Fruit fly (Drosophila melanogaster) whole organism, embryonic: ENCODE measurements around the gene Tsp33B.

ENCODE experiments used
- B-H2 ChIP-seq: fragments of 200-800 bp; sonication (Bioruptor generic); optimal IDR thresholded peaks from 2 replicates; lab custom pipeline; 2018; ENCODE audit warnings: missing biosample characterization, mild to moderate bottlenecking, missing genetic modification characterization
- CG1024 ChIP-seq: fragments of 200-800 bp; sonication (Bioruptor generic); IDR thresholded peaks from 2 replicates; pipeline ENCODE4 v1.3.6; 2022; ENCODE audit warnings: missing biosample characterization, missing genetic modification characterization
- CG10431 ChIP-seq: fragments of 200-800 bp; sonication (Bioruptor generic); optimal IDR thresholded peaks from 3 replicates; lab custom pipeline; 2018; ENCODE audit warnings: missing biosample characterization, mild to moderate bottlenecking, missing genetic modification characterization
- CG12071 ChIP-seq: fragments of 200-800 bp; sonication (Bioruptor generic); optimal IDR thresholded peaks from 3 replicates; lab custom pipeline; 2018; ENCODE audit warnings: missing biosample characterization, mild to moderate bottlenecking, missing genetic modification characterization
- CG13287 ChIP-seq: fragments of 200-800 bp; sonication (Bioruptor generic); IDR thresholded peaks from 2 replicates; pipeline ENCODE4 v1.3.6; 2022; ENCODE audit warnings: missing biosample characterization, missing genetic modification characterization; ENCODE audit not compliant: partially characterized antibody
- CG14667 ChIP-seq: fragments of 200-800 bp; sonication (Bioruptor generic); IDR thresholded peaks from 2 replicates; pipeline ENCODE4 v1.3.6; 2022; ENCODE audit warnings: missing biosample characterization, missing genetic modification characterization
- CG15011 ChIP-seq: fragments of 200-800 bp; sonication (Bioruptor generic); optimal IDR thresholded peaks from 3 replicates; lab custom pipeline; 2018; ENCODE audit warnings: missing biosample characterization, mild to moderate bottlenecking, missing genetic modification characterization
- CG17361 ChIP-seq: fragments of 200-800 bp; sonication (Bioruptor generic); IDR thresholded peaks from 3 replicates; pipeline ENCODE4 v1.3.6; 2022; ENCODE audit warnings: missing biosample characterization, missing genetic modification characterization
- CG17912 ChIP-seq: fragments of 200-800 bp; sonication (Bioruptor generic); optimal IDR thresholded peaks from 2 replicates; lab custom pipeline; 2018; ENCODE audit warnings: missing biosample characterization, mild to moderate bottlenecking, missing genetic modification characterization
- CG1792 ChIP-seq: fragments of 200-800 bp; sonication (Bioruptor generic); optimal IDR thresholded peaks from 2 replicates; lab custom pipeline; 2016; ENCODE audit warnings: missing biosample characterization, missing genetic modification characterization
- CG30431 ChIP-seq: fragments of 200-800 bp; sonication (Bioruptor generic); optimal IDR thresholded peaks from 2 replicates; lab custom pipeline; 2017; ENCODE audit warnings: missing biosample characterization, missing genetic modification characterization
- CG34224 ChIP-seq: fragments of 200-800 bp; sonication (Bioruptor generic); IDR thresholded peaks from 3 replicates; pipeline ENCODE4 v1.3.6; 2022; ENCODE audit warnings: missing biosample characterization, missing genetic modification characterization; ENCODE audit not compliant: partially characterized antibody
- CG4820 ChIP-seq: fragments of 200-800 bp; sonication (Bioruptor generic); optimal IDR thresholded peaks from 3 replicates; lab custom pipeline; 2016; ENCODE audit warnings: missing biosample characterization, missing genetic modification characterization
- CG7745 ChIP-seq: fragments of 200-800 bp; sonication (Bioruptor generic); optimal IDR thresholded peaks from 2 replicates; lab custom pipeline; 2018; ENCODE audit warnings: missing biosample characterization, mild to moderate bottlenecking, missing genetic modification characterization, moderate library complexity
- CG7987 ChIP-seq: fragments of 200-800 bp; sonication (Bioruptor generic); optimal IDR thresholded peaks from 2 replicates; lab custom pipeline; 2018; ENCODE audit warnings: missing biosample characterization, mild to moderate bottlenecking, missing genetic modification characterization, moderate library complexity
- CG8089 ChIP-seq: fragments of 200-800 bp; sonication (Bioruptor generic); optimal IDR thresholded peaks from 3 replicates; lab custom pipeline; 2016; ENCODE audit warnings: missing biosample characterization, missing genetic modification characterization
- D19B ChIP-seq: fragments of 200-800 bp; sonication (Bioruptor generic); optimal IDR thresholded peaks from 2 replicates; lab custom pipeline; 2017; ENCODE audit warnings: missing biosample characterization, mild to moderate bottlenecking, missing genetic modification characterization
- Dad ChIP-seq: fragments of 200-800 bp; sonication (Bioruptor generic); optimal IDR thresholded peaks from 3 replicates; lab custom pipeline; 2016; ENCODE audit warnings: missing biosample characterization, missing genetic modification characterization
- Deaf1 ChIP-seq: fragments of 200-800 bp; optimal IDR thresholded peaks from 3 replicates; lab custom pipeline; 2019; ENCODE audit warnings: missing biosample characterization, mild to moderate bottlenecking, missing genetic modification characterization, moderate library complexity
- Doc3 ChIP-seq: fragments of 200-800 bp; sonication (Bioruptor generic); IDR thresholded peaks from 3 replicates; pipeline ENCODE4 v1.3.6; 2022; ENCODE audit warnings: missing biosample characterization, missing genetic modification characterization; ENCODE audit not compliant: partially characterized antibody
- Elba2 ChIP-seq: fragments of 200-800 bp; sonication (Bioruptor generic); optimal IDR thresholded peaks from 3 replicates; lab custom pipeline; 2016; ENCODE audit warnings: missing biosample characterization, missing genetic modification characterization
- GATAe ChIP-seq: fragments of 200-800 bp; sonication (Bioruptor generic); conservative IDR thresholded peaks from 2 replicates; pipeline ENCODE4 v1.3.6; 2022; ENCODE audit warnings: missing biosample characterization, missing genetic modification characterization
- HmgD ChIP-seq: fragments of 200-800 bp; sonication (Bioruptor generic); optimal IDR thresholded peaks from 3 replicates; lab custom pipeline; 2016; ENCODE audit warnings: missing biosample characterization, missing genetic modification characterization
- Hr51 ChIP-seq, 2 experiments: fragments of 200-800 bp; sonication (Bioruptor generic); optimal IDR thresholded peaks; 2 replicates in 1 of 2; 3 replicates in 1 of 2; lab custom pipeline; 2016 to 2018; ENCODE audit warnings: missing biosample characterization in 2 of 2, missing genetic modification characterization in 2 of 2, mild to moderate bottlenecking in 1 of 2, moderate library complexity in 1 of 2
- Hr78 ChIP-seq, 2 experiments: fragments of 200-800 bp in 1 of 2; fragments of >200 bp in 1 of 2; sonication (Bioruptor generic) in 1 of 2; optimal IDR thresholded peaks; 2 replicates each; lab custom pipeline; 2017 to 2019; ENCODE audit warnings: missing biosample characterization in 2 of 2, missing genetic modification characterization in 2 of 2, mild to moderate bottlenecking in 1 of 2, moderate library complexity in 1 of 2
- Jarid2 ChIP-seq: fragments of 200-800 bp; sonication (Bioruptor generic); optimal IDR thresholded peaks from 3 replicates; lab custom pipeline; 2017; ENCODE audit warnings: mild to moderate bottlenecking, missing biosample characterization, missing genetic modification reagents, missing genetic modification characterization
- Lhr ChIP-seq: fragments of 200-800 bp; sonication (Bioruptor generic); optimal IDR thresholded peaks from 3 replicates; lab custom pipeline; 2017; ENCODE audit warnings: mild to moderate bottlenecking, missing biosample characterization, missing genetic modification reagents, missing genetic modification characterization
- Lpt ChIP-seq: fragments of >200 bp; optimal IDR thresholded peaks from 2 replicates; lab custom pipeline; 2018; ENCODE audit warnings: missing biosample characterization, missing genetic modification characterization
- MESR4 ChIP-seq: fragments of 200-800 bp; sonication (Bioruptor generic); optimal IDR thresholded peaks from 2 replicates; lab custom pipeline; 2018; ENCODE audit warnings: missing biosample characterization, mild to moderate bottlenecking, missing genetic modification characterization, moderate library complexity
- Meics ChIP-seq: fragments of 200-800 bp; sonication (Bioruptor generic); optimal IDR thresholded peaks from 2 replicates; lab custom pipeline; 2017; ENCODE audit warnings: missing biosample characterization, mild to moderate bottlenecking, missing genetic modification characterization
- NK7.1 ChIP-seq: fragments of 200-800 bp; sonication (Bioruptor generic); optimal IDR thresholded peaks from 3 replicates; lab custom pipeline; 2016; ENCODE audit warnings: missing biosample characterization, missing genetic modification characterization
- Nf-YC ChIP-seq: fragments of 200-800 bp; optimal IDR thresholded peaks from 3 replicates; lab custom pipeline; 2019; ENCODE audit warnings: missing biosample characterization, mild to moderate bottlenecking, missing genetic modification characterization, moderate library complexity
- Optix ChIP-seq: fragments of 200-800 bp; sonication (Bioruptor generic); IDR thresholded peaks from 3 replicates; pipeline ENCODE4 v1.3.6; 2022; ENCODE audit warnings: missing biosample characterization, missing genetic modification characterization
- Sox102F ChIP-seq: fragments of 200-800 bp; sonication (Bioruptor generic); optimal IDR thresholded peaks from 2 replicates; lab custom pipeline; 2018; ENCODE audit warnings: missing biosample characterization, mild to moderate bottlenecking, missing genetic modification characterization, moderate library complexity
- Tbp ChIP-seq: fragments of >200 bp; optimal IDR thresholded peaks from 2 replicates; lab custom pipeline; 2018; ENCODE audit warnings: missing biosample characterization, missing genetic modification characterization
- ato ChIP-seq: fragments of 200-800 bp; sonication (Bioruptor generic); IDR thresholded peaks from 2 replicates; pipeline ENCODE4 v1.3.6; 2022; ENCODE audit warnings: missing biosample characterization, missing genetic modification characterization; ENCODE audit not compliant: partially characterized antibody
- dm ChIP-seq: fragments of 200-800 bp; sonication (Bioruptor generic); optimal IDR thresholded peaks from 3 replicates; lab custom pipeline; 2016; ENCODE audit warnings: missing biosample characterization, missing genetic modification characterization
- gro ChIP-seq: fragments of 200-800 bp; sonication (Bioruptor generic); optimal IDR thresholded peaks from 2 replicates; lab custom pipeline; 2016; ENCODE audit warnings: missing biosample characterization, missing genetic modification characterization
- hb ChIP-seq: fragments of 200-800 bp; sonication (Bioruptor generic); IDR thresholded peaks from 3 replicates; pipeline ENCODE4 v1.3.6; 2022; ENCODE audit warnings: missing biosample characterization, missing genetic modification characterization; ENCODE audit not compliant: partially characterized antibody
- hbn ChIP-seq: fragments of 200-800 bp; sonication (Bioruptor generic); IDR thresholded peaks from 2 replicates; pipeline ENCODE4 v1.3.6; 2022; ENCODE audit warnings: missing biosample characterization, missing genetic modification characterization; ENCODE audit not compliant: partially characterized antibody
- hth ChIP-seq: fragments of >200 bp; optimal IDR thresholded peaks from 2 replicates; lab custom pipeline; 2017; ENCODE audit warnings: inconsistent platforms
- mam ChIP-seq: fragments of 200-800 bp; sonication (Bioruptor generic); optimal IDR thresholded peaks from 3 replicates; lab custom pipeline; 2016; ENCODE audit warnings: missing biosample characterization, missing genetic modification characterization
- p53 ChIP-seq: fragments of 200-800 bp; sonication (Bioruptor generic); optimal IDR thresholded peaks from 2 replicates; lab custom pipeline; 2016; ENCODE audit warnings: missing biosample characterization, missing genetic modification characterization
- salm ChIP-seq: fragments of 200-800 bp; sonication (Bioruptor generic); optimal IDR thresholded peaks from 2 replicates; lab custom pipeline; 2018; ENCODE audit warnings: missing biosample characterization, mild to moderate bottlenecking, missing genetic modification characterization
- vvl ChIP-seq: fragments of 200-800 bp; sonication (Bioruptor generic); IDR thresholded peaks from 2 replicates; pipeline ENCODE4 v1.3.6; 2022; ENCODE audit warnings: missing biosample characterization, missing genetic modification characterization
- wdn ChIP-seq: fragments of 200-800 bp; sonication (Bioruptor generic); IDR thresholded peaks from 2 replicates; pipeline ENCODE4 v1.3.6; 2022; ENCODE audit warnings: missing biosample characterization, missing genetic modification characterization
- wek ChIP-seq: fragments of 200-800 bp; sonication (Bioruptor generic); optimal IDR thresholded peaks from 3 replicates; lab custom pipeline; 2018; ENCODE audit warnings: missing biosample characterization, mild to moderate bottlenecking, missing genetic modification characterization, moderate library complexity
- wor ChIP-seq: fragments of 200-800 bp; sonication (Bioruptor generic); IDR thresholded peaks from 2 replicates; pipeline ENCODE4 v1.3.6; 2022; ENCODE audit warnings: missing biosample characterization, missing genetic modification characterization

The Tsp33B gene

dm6 chr2L:11806701-11807674, 14.8 kb upstream of the Tsp33B start (continued):
- TF ChIP-seq MESR4 (GFP tag; lab: Kevin White, UChicago) = no peak
- TF ChIP-seq ato (GFP tag; lab: Robert Waterston, UW) = peak; percentile 7; the same call in 1 of the 2 replicates
- TF ChIP-seq CG4820 = no peak
- TF ChIP-seq mam = no peak
- no peak for TF ChIP-seq Tbp (GFP tag; lab: Kevin White, UChicago)
- TF ChIP-seq CG17361 (GFP tag; lab: Robert Waterston, UW) = no peak
- peak; percentile 87 for TF ChIP-seq Nf-YC (tag; lab: Kevin White, UChicago)
- peak; percentile 45; the same call in 2 of the 3 replicates for TF ChIP-seq CG34224 (GFP tag; lab: Robert Waterston, UW)
- no peak for TF ChIP-seq Meics
- TF ChIP-seq Hr78 (GFP tag; optimal IDR thresholded peaks at IDR 0.05; lab: Kevin White, UChicago) = no peak
- TF ChIP-seq hbn (GFP tag; lab: Robert Waterston, UW) = peak; percentile 45; the same call in 1 of the 2 replicates
- no peak for TF ChIP-seq Jarid2 (GFP tag; lab: Kevin White, UChicago)
- peak; percentile 93 for TF ChIP-seq Deaf1 (tag; lab: Kevin White, UChicago)
- TF ChIP-seq wor (GFP tag; lab: Robert Waterston, UW) = no peak
- no peak for TF ChIP-seq CG1792
- no peak for TF ChIP-seq wek (GFP tag; lab: Kevin White, UChicago)
- no peak for TF ChIP-seq GATAe (GFP tag; lab: Robert Waterston, UW)
- no peak for TF ChIP-seq Lhr (GFP tag; lab: Kevin White, UChicago)
- no peak for TF ChIP-seq CG10431 (GFP tag; lab: Kevin White, UChicago)
- TF ChIP-seq HmgD (GFP tag; lab: Kevin White, UChicago) = no peak
- TF ChIP-seq Doc3 (GFP tag; lab: Robert Waterston, UW) = peak; percentile 51; the same call in 1 of the 3 replicates
- TF ChIP-seq Hr51 (GFP tag; optimal IDR thresholded peaks at IDR 0.05; lab: Kevin White, UChicago) = no peak
- no peak for TF ChIP-seq NK7.1 (GFP tag; lab: Kevin White, UChicago)
- no peak for TF ChIP-seq CG17912
- TF ChIP-seq CG1024 (GFP tag; lab: Robert Waterston, UW) = no peak
- TF ChIP-seq Dad (GFP tag; lab: Kevin White, UChicago) = no peak
- no peak for TF ChIP-seq dm (GFP tag; lab: Kevin White, UChicago)
- peak; percentile 43 for TF ChIP-seq vvl
- no peak for TF ChIP-seq CG8089
- peak; percentile 34 for TF ChIP-seq CG12071 (GFP tag; lab: Kevin White, UChicago)
- TF ChIP-seq wdn (GFP tag; lab: Robert Waterston, UW) = 0 out of 2 replicates have a peak, but pooled peaks have one; percentile 8
- no peak for TF ChIP-seq D19B (GFP tag; lab: Kevin White, UChicago)
- no peak for TF ChIP-seq CG15011 (GFP tag; lab: Kevin White, UChicago)
- no peak for TF ChIP-seq Optix (GFP tag; lab: Robert Waterston, UW)
- no peak for TF ChIP-seq hb (GFP tag; lab: Robert Waterston, UW)
- no peak for TF ChIP-seq p53 (GFP tag; lab: Kevin White, UChicago)
- TF ChIP-seq salm (tag; lab: Kevin White, UChicago) = no peak
- TF ChIP-seq gro = peak; percentile 73
- no peak for TF ChIP-seq Sox102F (GFP tag; lab: Kevin White, UChicago)
- no peak for TF ChIP-seq CG7745 (tag; lab: Kevin White, UChicago)
- peak; percentile 76 for TF ChIP-seq Elba2 (GFP tag; lab: Kevin White, UChicago)
- peak; percentile 25 for TF ChIP-seq B-H2 (GFP tag; lab: Kevin White, UChicago)
- no peak for TF ChIP-seq Lpt (GFP tag; lab: Kevin White, UChicago)
- peak; percentile 35 for TF ChIP-seq CG7987
- TF ChIP-seq CG13287 (GFP tag; lab: Robert Waterston, UW) = peak; percentile 23; the same call in 1 of the 2 replicates
- no peak for TF ChIP-seq CG30431 (GFP tag; lab: Kevin White, UChicago)
- no peak for TF ChIP-seq hth
- TF ChIP-seq CG14667 (GFP tag; lab: Robert Waterston, UW) = no peak
